Fruit fly (Drosophila melanogaster) whole organism, embryonic: Measurements from ENCODE around the gene CG13250.

ENCODE experiments used
- Awh ChIP-seq: fragments of 200-800 bp; sonication (Bioruptor generic); IDR thresholded peaks from 2 replicates; pipeline ENCODE4, ENCODE4 v1.3.6; 2022; ENCODE audit warnings: missing biosample characterization, missing genetic modification characterization
- CG10654 ChIP-seq: fragments of 200-800 bp; sonication (Bioruptor generic); optimal IDR thresholded peaks from 2 replicates; lab custom pipeline; 2016; ENCODE audit warnings: missing biosample characterization, missing genetic modification characterization
- CG11456 ChIP-seq: fragments of 200-800 bp; sonication (Bioruptor generic); IDR thresholded peaks from 3 replicates; pipeline ENCODE4 v1.3.6; 2022; ENCODE audit warnings: missing biosample characterization, missing genetic modification characterization
- CG11504 ChIP-seq: fragments of 200-800 bp; sonication (Bioruptor generic); optimal IDR thresholded peaks from 3 replicates; lab custom pipeline; 2019; ENCODE audit warnings: missing biosample characterization, mild to moderate bottlenecking, missing genetic modification characterization, moderate library complexity
- CG14710 ChIP-seq: fragments of 200-800 bp; sonication (Bioruptor generic); optimal IDR thresholded peaks from 3 replicates; lab custom pipeline; 2019; ENCODE audit warnings: missing biosample characterization, mild to moderate bottlenecking, missing genetic modification characterization, moderate library complexity
- CG1647 ChIP-seq: fragments of 200-800 bp; sonication (Bioruptor generic); optimal IDR thresholded peaks from 3 replicates; lab custom pipeline; 2016; ENCODE audit warnings: missing biosample characterization, missing genetic modification characterization
- CG17385 ChIP-seq: fragments of 200-800 bp; sonication (Bioruptor generic); optimal IDR thresholded peaks from 3 replicates; lab custom pipeline; 2018; ENCODE audit warnings: missing biosample characterization, mild to moderate bottlenecking, missing genetic modification characterization
- CG17802 ChIP-seq: fragments of 200-800 bp; sonication (Bioruptor generic); optimal IDR thresholded peaks from 2 replicates; lab custom pipeline; 2018; ENCODE audit warnings: missing biosample characterization, mild to moderate bottlenecking, missing genetic modification characterization, moderate library complexity
- CG18011 ChIP-seq: fragments of 200-800 bp; sonication (Bioruptor generic); optimal IDR thresholded peaks from 2 replicates; lab custom pipeline; 2017; ENCODE audit warnings: missing biosample characterization, missing genetic modification characterization, mild to moderate bottlenecking, moderate library complexity, missing genotype
- CG2678 ChIP-seq: fragments of 200-800 bp; sonication (Bioruptor generic); optimal IDR thresholded peaks from 3 replicates; lab custom pipeline; 2019; ENCODE audit warnings: missing biosample characterization, mild to moderate bottlenecking, missing genetic modification characterization, moderate library complexity
- CG31224 ChIP-seq: fragments of 200-800 bp; sonication (Bioruptor generic); IDR thresholded peaks from 2 replicates; pipeline ENCODE4 v1.3.6; 2022; ENCODE audit warnings: missing biosample characterization, missing genetic modification characterization
- CG3281 ChIP-seq: fragments of 200-800 bp; sonication (Bioruptor generic); optimal IDR thresholded peaks from 3 replicates; lab custom pipeline; 2017; ENCODE audit warnings: missing biosample characterization, mild to moderate bottlenecking, missing genetic modification characterization
- CG4328 ChIP-seq: fragments of 200-800 bp; sonication (Bioruptor generic); optimal IDR thresholded peaks from 3 replicates; lab custom pipeline; 2017; ENCODE audit warnings: missing biosample characterization, missing genetic modification reagents, missing genetic modification characterization
- CG4404 ChIP-seq: fragments of 200-800 bp; sonication (Bioruptor generic); IDR thresholded peaks from 2 replicates; pipeline ENCODE4 v1.3.6; 2022; ENCODE audit warnings: missing biosample characterization, missing genetic modification characterization
- CG4854 ChIP-seq: fragments of 200-800 bp; sonication (Bioruptor generic); optimal IDR thresholded peaks from 2 replicates; lab custom pipeline; 2016; ENCODE audit warnings: missing biosample characterization, missing genetic modification characterization, inconsistent platforms
- CG6254 ChIP-seq: fragments of 200-800 bp; sonication (Bioruptor generic); optimal IDR thresholded peaks from 3 replicates; lab custom pipeline; 2017; ENCODE audit warnings: mild to moderate bottlenecking, missing biosample characterization, missing genetic modification reagents, missing genetic modification characterization
- CG6689 ChIP-seq: fragments of 200-800 bp; sonication (Bioruptor generic); IDR thresholded peaks from 2 replicates; pipeline ENCODE4 v1.3.6; 2022; ENCODE audit warnings: missing biosample characterization, missing genetic modification characterization
- CG7372 ChIP-seq: fragments of 200-800 bp; sonication (Bioruptor generic); IDR thresholded peaks from 2 replicates; pipeline ENCODE4 v1.3.6; 2022; ENCODE audit warnings: missing biosample characterization, missing genetic modification characterization
- CG9215 ChIP-seq: fragments of 200-800 bp; sonication (Bioruptor generic); IDR thresholded peaks from 2 replicates; pipeline ENCODE4 v1.3.6; 2022; ENCODE audit warnings: missing biosample characterization, missing genetic modification characterization
- CoRest ChIP-seq: fragments of 200-800 bp; sonication (Bioruptor generic); optimal IDR thresholded peaks from 3 replicates; lab custom pipeline; 2018; ENCODE audit warnings: missing biosample characterization, mild to moderate bottlenecking, missing genetic modification characterization, moderate library complexity
- Dip2 ChIP-seq: fragments of 200-800 bp; sonication (Bioruptor generic); IDR thresholded peaks from 2 replicates; pipeline ENCODE4 v1.3.6; 2022; ENCODE audit warnings: missing biosample characterization, missing genetic modification characterization
- Drgx ChIP-seq: fragments of 200-800 bp; sonication (Bioruptor generic); IDR thresholded peaks from 2 replicates; pipeline ENCODE4 v1.3.6; 2022; ENCODE audit warnings: missing biosample characterization, missing genetic modification characterization
- Eip74EF ChIP-seq, 2 experiments: fragments of 200-800 bp in 1 of 2; fragments of >200 bp in 1 of 2; sonication (Bioruptor generic) in 1 of 2; optimal IDR thresholded peaks; 2 replicates each; lab custom pipeline; 2017 to 2019; ENCODE audit warnings: missing biosample characterization in 2 of 2, missing genetic modification characterization in 2 of 2, mild to moderate bottlenecking in 1 of 2, moderate library complexity in 1 of 2
- H15 ChIP-seq: fragments of 200-800 bp; sonication (Bioruptor generic); IDR thresholded peaks from 3 replicates; pipeline ENCODE4 v1.3.6; 2022; ENCODE audit warnings: missing biosample characterization, missing genetic modification characterization
- HHEX ChIP-seq: fragments of 200-800 bp; sonication (Bioruptor generic); optimal IDR thresholded peaks from 3 replicates; lab custom pipeline; 2017; ENCODE audit warnings: missing biosample characterization, mild to moderate bottlenecking, missing genetic modification characterization, missing genetic modification reagents
- Jarid2 ChIP-seq: fragments of 200-800 bp; sonication (Bioruptor generic); optimal IDR thresholded peaks from 3 replicates; lab custom pipeline; 2017; ENCODE audit warnings: mild to moderate bottlenecking, missing biosample characterization, missing genetic modification reagents, missing genetic modification characterization
- Mrtf ChIP-seq: fragments of 200-800 bp; sonication (Bioruptor generic); IDR thresholded peaks from 3 replicates; pipeline ENCODE4 v1.3.6; 2022; ENCODE audit warnings: missing biosample characterization, missing genetic modification characterization
- Neu2 ChIP-seq: fragments of 200-800 bp; sonication (Bioruptor generic); optimal IDR thresholded peaks from 3 replicates; lab custom pipeline; 2016; ENCODE audit warnings: missing biosample characterization, missing genetic modification characterization, borderline replicate concordance
- Nf-YC ChIP-seq: fragments of 200-800 bp; optimal IDR thresholded peaks from 3 replicates; lab custom pipeline; 2019; ENCODE audit warnings: missing biosample characterization, mild to moderate bottlenecking, missing genetic modification characterization, moderate library complexity
- Ravus ChIP-seq: fragments of 200-800 bp; sonication (Bioruptor generic); IDR thresholded peaks from 2 replicates; pipeline ENCODE4 v1.3.6; 2022; ENCODE audit warnings: missing biosample characterization, missing genetic modification characterization
- Rfx ChIP-seq: fragments of 200-800 bp; sonication (Bioruptor generic); IDR thresholded peaks from 2 replicates; pipeline ENCODE4 v1.3.6; 2022; ENCODE audit warnings: missing biosample characterization, missing genetic modification characterization
- TFAM ChIP-seq: fragments of 200-800 bp; sonication (Bioruptor generic); optimal IDR thresholded peaks from 2 replicates; lab custom pipeline; 2017; ENCODE audit warnings: missing biosample characterization, missing genetic modification characterization, inconsistent platforms
- Usf ChIP-seq: fragments of 200-800 bp; sonication (Bioruptor generic); optimal IDR thresholded peaks from 2 replicates; lab custom pipeline; 2017; ENCODE audit warnings: missing genotype, missing biosample characterization, missing genetic modification characterization
- al ChIP-seq: fragments of 200-800 bp; sonication (Bioruptor generic); IDR thresholded peaks from 2 replicates; pipeline ENCODE4 v1.3.6; 2022; ENCODE audit warnings: missing biosample characterization, missing genetic modification characterization
- ase ChIP-seq: fragments of 200-800 bp; sonication (Bioruptor generic); IDR thresholded peaks from 3 replicates; pipeline ENCODE4 v1.3.6; 2022; ENCODE audit warnings: missing biosample characterization, missing genetic modification characterization
- caup ChIP-seq: fragments of 200-800 bp; sonication (Bioruptor generic); optimal IDR thresholded peaks from 3 replicates; lab custom pipeline; 2017; ENCODE audit warnings: missing biosample characterization, mild to moderate bottlenecking, missing genetic modification characterization, moderate library complexity; ENCODE audit not compliant: severe bottlenecking
- cg ChIP-seq: fragments of 200-800 bp; sonication (Bioruptor generic); optimal IDR thresholded peaks from 3 replicates; lab custom pipeline; 2019; ENCODE audit warnings: missing biosample characterization, mild to moderate bottlenecking, missing genetic modification characterization, moderate library complexity
- dmrt11E ChIP-seq: fragments of 200-800 bp; sonication (Bioruptor generic); optimal IDR thresholded peaks from 3 replicates; lab custom pipeline; 2018; ENCODE audit warnings: missing biosample characterization, mild to moderate bottlenecking, missing genetic modification characterization, moderate library complexity
- eyg ChIP-seq: fragments of 200-800 bp; sonication (Bioruptor generic); optimal IDR thresholded peaks from 3 replicates; lab custom pipeline; 2016; ENCODE audit warnings: missing biosample characterization, missing genetic modification characterization
- hb ChIP-seq: fragments of 200-800 bp; sonication (Bioruptor generic); IDR thresholded peaks from 3 replicates; pipeline ENCODE4 v1.3.6; 2022; ENCODE audit warnings: missing biosample characterization, missing genetic modification characterization; ENCODE audit not compliant: partially characterized antibody
- lilli ChIP-seq: fragments of 200-800 bp; sonication (Bioruptor generic); optimal IDR thresholded peaks from 3 replicates; lab custom pipeline; 2016; ENCODE audit warnings: missing biosample characterization, missing genetic modification characterization
- mam ChIP-seq: fragments of 200-800 bp; sonication (Bioruptor generic); optimal IDR thresholded peaks from 3 replicates; lab custom pipeline; 2016; ENCODE audit warnings: missing biosample characterization, missing genetic modification characterization
- mirr ChIP-seq: fragments of 200-800 bp; sonication (Bioruptor generic); optimal IDR thresholded peaks from 3 replicates; lab custom pipeline; 2018; ENCODE audit warnings: missing biosample characterization, mild to moderate bottlenecking, missing genetic modification characterization
- p53 ChIP-seq: fragments of 200-800 bp; sonication (Bioruptor generic); optimal IDR thresholded peaks from 2 replicates; lab custom pipeline; 2016; ENCODE audit warnings: missing biosample characterization, missing genetic modification characterization
- repo ChIP-seq: fragments of 200-800 bp; sonication (Bioruptor generic); optimal IDR thresholded peaks from 2 replicates; lab custom pipeline; 2016; ENCODE audit warnings: missing biosample characterization, missing genetic modification characterization
- sens ChIP-seq: fragments of 200-800 bp; sonication (Bioruptor generic); peaks from one replicate; lab custom pipeline; 2016; ENCODE audit warnings: missing biosample characterization, missing genetic modification characterization
- sna ChIP-seq: fragments of 200-800 bp; sonication (Bioruptor generic); IDR thresholded peaks from 2 replicates; pipeline ENCODE4 v1.3.6; 2022; ENCODE audit warnings: missing biosample characterization, missing genetic modification characterization; ENCODE audit not compliant: partially characterized antibody
- stwl ChIP-seq: fragments of 200-800 bp; sonication (Bioruptor generic); optimal IDR thresholded peaks from 3 replicates; lab custom pipeline; 2018; ENCODE audit warnings: missing biosample characterization, mild to moderate bottlenecking, missing genetic modification characterization, moderate library complexity
- tna ChIP-seq: fragments of 200-800 bp; sonication (Bioruptor generic); IDR thresholded peaks from 2 replicates; pipeline ENCODE4 v1.3.6; 2022; ENCODE audit warnings: missing biosample characterization, missing genetic modification characterization; ENCODE audit not compliant: partially characterized antibody
- wek ChIP-seq: fragments of 200-800 bp; sonication (Bioruptor generic); optimal IDR thresholded peaks from 3 replicates; lab custom pipeline; 2018; ENCODE audit warnings: missing biosample characterization, mild to moderate bottlenecking, missing genetic modification characterization, moderate library complexity

CG13250 gene

DNA sequence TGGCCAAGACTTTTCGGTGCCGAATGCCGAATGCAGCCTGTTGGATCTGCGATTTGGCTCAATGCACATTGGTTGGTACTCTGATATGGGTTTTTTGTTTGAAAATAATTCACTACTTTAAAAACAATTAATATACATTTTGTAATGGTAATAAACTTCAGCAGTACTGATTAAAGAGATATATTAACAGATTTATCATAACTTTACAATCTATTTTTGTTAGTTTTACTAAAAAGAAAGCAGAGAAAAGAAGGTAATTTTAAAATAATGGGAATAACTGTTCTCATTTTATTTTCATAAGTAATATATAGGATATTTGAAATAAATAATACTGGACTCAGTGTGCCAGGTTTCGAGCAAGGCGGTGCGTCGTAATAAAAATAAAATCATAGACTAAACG, 36.6 kb downstream of the CG13250 start:
- TF ChIP-seq CG9215 (GFP tag; lab: Robert Waterston, UW) (no peak), Drgx (peak; percentile 41; the same call in 1 of the 2 replicates), CG10654 (GFP tag; lab: Kevin White, UChicago) (no peak)

DNA sequence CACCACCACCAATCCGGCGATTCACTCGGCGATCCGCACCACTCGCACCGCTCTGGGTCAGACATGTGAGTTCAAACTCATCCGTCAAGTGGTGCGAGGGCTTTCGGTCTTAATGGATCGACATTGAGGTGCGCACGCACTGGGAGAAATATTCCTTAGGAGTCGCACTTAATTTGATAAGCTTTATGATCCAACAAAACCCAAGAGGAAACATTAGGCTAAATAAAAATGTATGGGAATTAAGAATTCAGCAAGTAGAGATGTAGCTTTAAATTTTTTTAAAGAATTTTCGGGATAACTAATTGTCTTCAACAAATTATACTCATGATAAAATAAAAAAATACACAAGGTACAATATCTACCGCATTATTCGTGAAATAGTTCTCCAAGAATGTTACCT, 43.0 kb downstream of the CG13250 start:
- TF ChIP-seq Awh (GFP tag; lab: Robert Waterston, UW) (no peak), dmrt11E (tag; lab: Kevin White, UChicago) (no peak), CG4328 (GFP tag; lab: Kevin White, UChicago) (no peak), CG18011 (GFP tag; lab: Kevin White, UChicago) (no peak), CG6254 (GFP tag; lab: Kevin White, UChicago) (no peak), tna (GFP tag; lab: Robert Waterston, UW) (no peak), CG11504 (tag; lab: Kevin White, UChicago) (peak; percentile 30), lilli (GFP tag; lab: Kevin White, UChicago) (no peak), Mrtf (GFP tag; lab: Robert Waterston, UW) (no peak), CG31224 (GFP tag; lab: Robert Waterston, UW) (no peak), CG3281 (GFP tag; lab: Kevin White, UChicago) (no peak), repo (GFP tag; lab: Kevin White, UChicago) (no peak), mam (GFP tag; lab: Kevin White, UChicago) (no peak), H15 (GFP tag; lab: Robert Waterston, UW) (no peak), CG17802 (no peak), CoRest (tag; lab: Kevin White, UChicago) (peak; percentile 2), Ravus (GFP tag; lab: Robert Waterston, UW) (no peak), mirr (GFP tag; lab: Kevin White, UChicago) (no peak), p53 (GFP tag; lab: Kevin White, UChicago) (no peak), sens (GFP tag; lab: Kevin White, UChicago) (peak; percentile 54), ase (GFP tag; lab: Robert Waterston, UW) (no peak), sna (no peak), Usf (GFP tag; lab: Kevin White, UChicago) (no peak), CG4854 (GFP tag; lab: Kevin White, UChicago) (no peak), al (GFP tag; lab: Robert Waterston, UW) (no peak), Nf-YC (tag; lab: Kevin White, UChicago) (no peak), eyg (GFP tag; lab: Kevin White, UChicago) (no peak), CG1647 (GFP tag; lab: Kevin White, UChicago) (no peak), CG17385 (GFP tag; lab: Kevin White, UChicago) (no peak), hb (no peak), CG11456 (GFP tag; lab: Robert Waterston, UW) (no peak), Neu2 (GFP tag; lab: Kevin White, UChicago) (no peak), CG4404 (no peak), HHEX (no peak), Dip2 (GFP tag; lab: Robert Waterston, UW) (no peak), wek (GFP tag; lab: Kevin White, UChicago) (no peak), Rfx (no peak), CG2678 (tag; lab: Kevin White, UChicago) (peak; percentile 23), CG6689 (GFP tag; lab: Robert Waterston, UW) (no peak), stwl (tag; lab: Kevin White, UChicago) (no peak), CG14710 (tag; lab: Kevin White, UChicago) (no peak), caup (no peak), Eip74EF (GFP tag; optimal IDR thresholded peaks at IDR 0.05; lab: Kevin White, UChicago) (no peak), cg (no peak), TFAM (GFP tag; lab: Kevin White, UChicago) (no peak), CG7372 (GFP tag; lab: Robert Waterston, UW) (no peak), Jarid2 (GFP tag; lab: Kevin White, UChicago) (no peak)
